Fruit fly (Drosophila melanogaster): ENCODE measurements around the gene CG14223.
A peak's percentile ranks its signal among the peaks of the same experiment; 100 is the strongest.

CG14223 gene

dm6 chrX:19645873-19646541 lies 17.8 kb downstream of the CG14223 start, which contains the start of gene Arp10 (continued):
- TF ChIP-seq CG10979 (tag; optimal IDR thresholded peaks at IDR 0.05) (no peak), caup (GFP tag; optimal IDR thresholded peaks at IDR 0.05; ENCODE audit: severe bottlenecking) (no peak), CG34224 (GFP tag; IDR thresholded peaks at IDR 0.05; ENCODE audit: partially characterized antibody) (no peak), CG3838 (GFP tag; optimal IDR thresholded peaks at IDR 0.05) (no peak), Sry-δ (GFP tag; optimal IDR thresholded peaks at IDR 0.05) (peak; percentile 57), grn (GFP tag; optimal IDR thresholded peaks at IDR 0.05) (no peak), Rfx (GFP tag; IDR thresholded peaks at IDR 0.05) (0 out of 2 replicates have a peak, but pooled peaks have one; percentile 16), CG10267 (tag; optimal IDR thresholded peaks at IDR 0.05) (peak; percentile 26), ftz-f1 (GFP tag; optimal IDR thresholded peaks at IDR 0.05) (no peak), Sin3A (optimal IDR thresholded peaks at IDR 0.05) (peak; percentile 40), Asciz (GFP tag; optimal IDR thresholded peaks at IDR 0.05) (no peak), CG9727 (GFP tag; optimal IDR thresholded peaks at IDR 0.05) (peak; percentile 18), knrl (GFP tag; IDR thresholded peaks at IDR 0.05; ENCODE audit: partially characterized antibody) (peak; percentile 46; the same call in 2 of the 3 replicates), sens (GFP tag) (peak; percentile 72), HmgD (GFP tag; optimal IDR thresholded peaks at IDR 0.05) (no peak), lilli (GFP tag; optimal IDR thresholded peaks at IDR 0.05) (peak; percentile 12), CG17186 (GFP tag; optimal IDR thresholded peaks at IDR 0.05) (peak; percentile 44), ewg (GFP tag; optimal IDR thresholded peaks at IDR 0.05) (no peak), CG7271 (tag; optimal IDR thresholded peaks at IDR 0.05) (no peak), CG11398 (GFP tag; optimal IDR thresholded peaks at IDR 0.05) (no peak), CG2202 (tag; optimal IDR thresholded peaks at IDR 0.05) (no peak), nmo (GFP tag; optimal IDR thresholded peaks at IDR 0.05) (peak; percentile 25), luna (GFP tag; optimal IDR thresholded peaks at IDR 0.05) (no peak), CG9932 (GFP tag; IDR thresholded peaks at IDR 0.05) (peak; percentile 37; the same call in 1 of the 2 replicates), CG4854 (GFP tag; optimal IDR thresholded peaks at IDR 0.05) (no peak), H15 (GFP tag; IDR thresholded peaks at IDR 0.05) (no peak), CG1792 (GFP tag; optimal IDR thresholded peaks at IDR 0.05) (no peak), Sry-β (GFP tag; optimal IDR thresholded peaks at IDR 0.05) (peak; percentile 48), lmd (GFP tag; IDR thresholded peaks at IDR 0.05) (no peak), Scr (GFP tag; IDR thresholded peaks at IDR 0.05; ENCODE audit: partially characterized antibody) (peak; percentile 51), dmrt11E (tag; optimal IDR thresholded peaks at IDR 0.05) (peak; percentile 26), Pdp1 (GFP tag; optimal IDR thresholded peaks at IDR 0.05) (peak; percentile 23 to 27), slbo (GFP tag; IDR thresholded peaks at IDR 0.05) (peak; percentile 9; the same call in 1 of the 2 replicates), CG3163 (GFP tag; optimal IDR thresholded peaks at IDR 0.05) (peak; percentile 23), gsb (GFP tag; IDR thresholded peaks at IDR 0.05) (no peak), CG17612 (GFP tag; IDR thresholded peaks at IDR 0.05) (no peak), abd-A (tag; optimal IDR thresholded peaks at IDR 0.05) (no peak), CG10565 (GFP tag; optimal IDR thresholded peaks at IDR 0.05) (no peak), CG12236 (GFP tag; optimal IDR thresholded peaks at IDR 0.05) (no peak), bsh (GFP tag; optimal IDR thresholded peaks at IDR 0.05) (peak in 1 of 2 experiments; percentile 2), CG15073 (GFP tag; optimal IDR thresholded peaks at IDR 0.05) (no peak), CG4424 (GFP tag; optimal IDR thresholded peaks at IDR 0.05) (peak; percentile 1), Bgb (GFP tag; IDR thresholded peaks at IDR 0.05; ENCODE audit: partially characterized antibody) (peak; percentile 43; the same call in 1 of the 2 replicates), CG4820 (GFP tag; optimal IDR thresholded peaks at IDR 0.05) (no peak), CG15696 (tag; optimal IDR thresholded peaks at IDR 0.05) (peak; percentile 13), Dref (GFP tag; IDR thresholded peaks at IDR 0.05) (peak; percentile 71), Dfd (GFP tag; optimal IDR thresholded peaks at IDR 0.05) (peak in 1 of 2 experiments; percentile 22), CG30403 (GFP tag; optimal IDR thresholded peaks at IDR 0.05) (peak; percentile 23), CG30020 (tag; optimal IDR thresholded peaks at IDR 0.05) (peak; percentile 88), Gsc (GFP tag; IDR thresholded peaks at IDR 0.05) (no peak)

All from whole organism, embryonic.